Worm (Caenorhabditis elegans) whole organism, late embryonic: ENCODE data around the gene W02D7.8.
"Not testable (repeated sequence)": the region's sequence is repeated elsewhere in the genome, so short reads cannot be mapped to it uniquely, and the experiment has no call there.

ENCODE experiments used
- C08G9.2 ChIP-seq: sonication (generic microtip); optimal IDR thresholded peaks from 2 replicates; lab custom pipeline; 2016; ENCODE audit warnings: mild to moderate bottlenecking, missing genetic modification characterization, moderate library complexity, missing compliant biosample characterization
- C38D4.7 ChIP-seq: fragments of 200-800 bp; sonication (Bioruptor generic); optimal IDR thresholded peaks from 2 replicates; lab custom pipeline; 2018; ENCODE audit warnings: mild to moderate bottlenecking, missing genetic modification characterization, moderate library complexity, missing compliant biosample characterization
- F13H6.1 ChIP-seq: sonication (generic microtip); optimal IDR thresholded peaks from 2 replicates; lab custom pipeline; 2016; ENCODE audit warnings: missing genetic modification characterization, missing compliant biosample characterization
- T23F11.4 ChIP-seq: fragments of 200-800 bp; sonication (Bioruptor generic); optimal IDR thresholded peaks from 2 replicates; lab custom pipeline; 2018; ENCODE audit warnings: mild to moderate bottlenecking, missing genetic modification characterization, missing compliant biosample characterization
- ama-1 ChIP-seq: fragments of 150-350 bp; optimal IDR thresholded peaks from 2 replicates; lab custom pipeline; 2014
- ceh-18 ChIP-seq: sonication (generic microtip); optimal IDR thresholded peaks from 2 replicates; lab custom pipeline; 2016; ENCODE audit warnings: missing genetic modification characterization, missing compliant biosample characterization
- ceh-19 ChIP-seq: fragments of 200-800 bp; sonication (Bioruptor generic); optimal IDR thresholded peaks from 2 replicates; lab custom pipeline; 2018; ENCODE audit warnings: mild to moderate bottlenecking, missing genetic modification characterization, missing compliant biosample characterization
- ceh-24 ChIP-seq: sonication (generic microtip); optimal IDR thresholded peaks from 2 replicates; lab custom pipeline; 2016; ENCODE audit warnings: mild to moderate bottlenecking, missing genetic modification characterization, missing compliant biosample characterization
- ceh-31 ChIP-seq: sonication (generic microtip); optimal IDR thresholded peaks from 2 replicates; lab custom pipeline; 2016; ENCODE audit warnings: missing genetic modification characterization, missing compliant biosample characterization
- ceh-45 ChIP-seq: fragments of 200-800 bp; sonication (Bioruptor generic); IDR thresholded peaks from 2 replicates; pipeline ENCODE4 v1.3.6; 2022; ENCODE audit warnings: missing genetic modification reagents, missing genetic modification characterization, missing compliant biosample characterization
- ceh-48 ChIP-seq: sonication (generic microtip); optimal IDR thresholded peaks from 2 replicates; lab custom pipeline; 2016; ENCODE audit warnings: missing genetic modification characterization, inconsistent platforms, missing compliant biosample characterization
- ceh-9 ChIP-seq: sonication (generic microtip); optimal IDR thresholded peaks from 2 replicates; lab custom pipeline; 2016; ENCODE audit warnings: mild to moderate bottlenecking, missing genetic modification characterization, inconsistent platforms, missing compliant biosample characterization
- dve-1 ChIP-seq: sonication (generic microtip); optimal IDR thresholded peaks from 2 replicates; lab custom pipeline; 2017; ENCODE audit warnings: antibody characterized with exemption, mild to moderate bottlenecking, missing genetic modification characterization, missing compliant biosample characterization
- eyg-1 ChIP-seq: sonication (generic microtip); optimal IDR thresholded peaks from 2 replicates; lab custom pipeline; 2016; ENCODE audit warnings: missing genotype, missing genetic modification characterization, missing compliant biosample characterization
- fax-1 ChIP-seq: sonication (generic microtip); optimal IDR thresholded peaks from 2 replicates; lab custom pipeline; 2016; ENCODE audit warnings: missing genotype, missing genetic modification characterization, missing compliant biosample characterization
- fkh-10 ChIP-seq: fragments of 150-350 bp; optimal IDR thresholded peaks from 2 replicates; lab custom pipeline; 2014; ENCODE audit warnings: missing biosample characterization, missing genetic modification reagents, missing genetic modification characterization
- fkh-6 ChIP-seq: sonication (generic microtip); optimal IDR thresholded peaks from 2 replicates; lab custom pipeline; 2016; ENCODE audit warnings: missing genetic modification characterization, missing compliant biosample characterization
- hlh-13 ChIP-seq: fragments of 200-800 bp; sonication (Bioruptor generic); optimal IDR thresholded peaks from 2 replicates; lab custom pipeline; 2018; ENCODE audit warnings: mild to moderate bottlenecking, missing genetic modification characterization, missing compliant biosample characterization
- hlh-30 ChIP-seq: sonication (generic microtip); optimal IDR thresholded peaks from 2 replicates; lab custom pipeline; 2017; ENCODE audit warnings: antibody characterized with exemption, missing genetic modification characterization, missing compliant biosample characterization; ENCODE audit not compliant: insufficient read depth
- hlh-6 ChIP-seq: sonication (generic microtip); optimal IDR thresholded peaks from 2 replicates; lab custom pipeline; 2016; ENCODE audit warnings: missing genotype, missing genetic modification characterization, missing compliant biosample characterization
- hlh-8 ChIP-seq: sonication (generic microtip); optimal IDR thresholded peaks from 2 replicates; lab custom pipeline; 2016; ENCODE audit warnings: missing genotype, missing genetic modification characterization, missing compliant biosample characterization
- lim-6 ChIP-seq: sonication (generic microtip); optimal IDR thresholded peaks from 2 replicates; lab custom pipeline; 2016; ENCODE audit warnings: missing genetic modification characterization, missing compliant biosample characterization
- lin-11 ChIP-seq: fragments of 200-800 bp; sonication (Bioruptor generic); optimal IDR thresholded peaks from 2 replicates; lab custom pipeline; 2018; ENCODE audit warnings: mild to moderate bottlenecking, missing genetic modification characterization, missing compliant biosample characterization
- nfya-1 ChIP-seq: sonication (generic microtip); optimal IDR thresholded peaks from 2 replicates; lab custom pipeline; 2017; ENCODE audit warnings: missing genetic modification characterization, mild to moderate bottlenecking, missing compliant biosample characterization, antibody characterized with exemption, moderate library complexity
- odd-2 ChIP-seq: sonication (generic microtip); optimal IDR thresholded peaks from 2 replicates; lab custom pipeline; 2017; ENCODE audit warnings: antibody characterized with exemption, mild to moderate bottlenecking, missing genetic modification characterization, missing compliant biosample characterization
- pat-9 ChIP-seq: fragments of 200-800 bp; sonication (Bioruptor generic); optimal IDR thresholded peaks from 2 replicates; lab custom pipeline; 2018; ENCODE audit warnings: mild to moderate bottlenecking, missing genetic modification characterization, moderate library complexity, missing compliant biosample characterization
- pax-1 ChIP-seq: fragments of 150-350 bp; optimal IDR thresholded peaks from 2 replicates; lab custom pipeline; 2014; ENCODE audit warnings: missing biosample characterization, missing genetic modification characterization
- pha-4 ChIP-seq: fragments of 150-350 bp; optimal IDR thresholded peaks from 2 replicates; lab custom pipeline; 2018; ENCODE audit warnings: missing biosample characterization, missing genetic modification reagents, missing genetic modification characterization
- pqm-1 ChIP-seq: sonication (generic microtip); optimal IDR thresholded peaks from 2 replicates; lab custom pipeline; 2016; ENCODE audit warnings: missing genetic modification characterization, missing compliant biosample characterization
- rnt-1 ChIP-seq: sonication (generic microtip); optimal IDR thresholded peaks from 2 replicates; lab custom pipeline; 2016; ENCODE audit warnings: missing genetic modification characterization, missing compliant biosample characterization
- sdc-2 ChIP-seq: sonication (generic microtip); optimal IDR thresholded peaks from 2 replicates; lab custom pipeline; 2016; ENCODE audit warnings: missing genotype, missing genetic modification characterization, missing compliant biosample characterization
- syd-9 ChIP-seq: sonication (generic microtip); optimal IDR thresholded peaks from 2 replicates; lab custom pipeline; 2016; ENCODE audit warnings: mild to moderate bottlenecking, missing genetic modification characterization, moderate library complexity, missing compliant biosample characterization
- tbx-2 ChIP-seq: sonication (generic microtip); optimal IDR thresholded peaks from 2 replicates; lab custom pipeline; 2016; ENCODE audit warnings: missing genetic modification characterization, missing compliant biosample characterization
- unc-3 ChIP-seq, 2 experiments: fragments of 200-800 bp in 1 of 2; sonication (Bioruptor generic) in 1 of 2; sonication (generic microtip) in 1 of 2; conservative IDR thresholded peaks in 1 of 2; optimal IDR thresholded peaks in 1 of 2; 2 replicates each; pipeline versions ENCODE4 v1.3.6 to Lab custom; 2016 to 2022; ENCODE audit warnings: missing compliant biosample characterization in 2 of 2, missing genetic modification characterization in 2 of 2, missing genetic modification reagents in 1 of 2
- ztf-16 ChIP-seq: sonication (generic microtip); optimal IDR thresholded peaks from 2 replicates; lab custom pipeline; 2017; ENCODE audit warnings: missing genetic modification characterization, missing compliant biosample characterization

The W02D7.8 gene

ce11 chrV:8323545-8323944 is 17.3 kb upstream of the W02D7.8 start:
- TF ChIP-seq pat-9 (tag; lab: Kevin White, UChicago) (no peak), hlh-13 (GFP tag; lab: Kevin White, UChicago) (no peak), pqm-1 (tag; lab: Kevin White, UChicago) (no peak), dve-1 (tag; lab: Kevin White, UChicago) (no peak), rnt-1 (tag; lab: Kevin White, UChicago) (no peak), hlh-6 (tag; lab: Kevin White, UChicago) (no peak), fax-1 (tag; lab: Kevin White, UChicago) (no peak), ztf-16 (no peak)

DNA sequence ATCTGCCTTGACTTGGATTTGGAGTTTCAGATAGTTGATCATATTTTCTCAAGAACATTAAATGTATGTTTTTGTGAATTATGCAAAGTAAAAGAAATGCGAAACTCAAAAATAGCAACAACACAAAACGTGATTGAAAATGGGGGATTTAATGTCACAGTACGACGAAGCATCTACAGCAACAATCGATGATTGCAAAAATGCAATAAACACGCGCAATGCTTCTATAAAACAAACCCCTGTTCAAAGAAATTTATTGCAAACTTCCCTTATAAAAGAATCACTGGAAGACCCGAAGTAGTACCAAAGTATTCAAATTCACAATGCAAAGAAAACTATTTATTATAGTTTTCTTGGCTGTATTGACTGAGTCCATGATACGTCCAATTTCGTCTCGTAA is 11.9 kb upstream of the W02D7.8 start, which contains the start of gene clec-219:
TSS of gene clec-219 (plus strand) at position 301 of the 400 bp plus-strand sequence.
- TF ChIP-seq ceh-18 (tag; lab: Kevin White, UChicago): no peak
- no peak for TF ChIP-seq pha-4 (tag; lab: Kevin White, UChicago)

ce11 chrV:8314782-8315181 is 8.5 kb upstream of the W02D7.8 start:
- TF ChIP-seq ceh-45 (GFP tag; lab: Robert Waterston, UW) (peak; percentile 58), unc-3 (GFP tag; conservative IDR thresholded peaks at IDR 0.05; lab: Robert Waterston, UW) (0 out of 2 replicates have a peak, but pooled peaks have one; percentile 25)
- TF ChIP-seq unc-3 (tag; optimal IDR thresholded peaks at IDR 0.05; lab: Kevin White, UChicago): not testable (repeated sequence)
- TF ChIP-seq, all 69 proteins: peak for 2; not testable (repeated sequence) for 67

ce11 chrV:8311210-8311609 is 4.9 kb upstream of the W02D7.8 start, which contains the start of gene W02D7.12:
Gene W02D7.12 (plus strand): TSS chrV:8311510.
- TF ChIP-seq T23F11.4 (GFP tag; lab: Kevin White, UChicago): no peak
- TF ChIP-seq fkh-10 (GFP tag; lab: Kevin White, UChicago): no peak
- TF ChIP-seq syd-9 (tag; lab: Kevin White, UChicago): no peak
- no peak for TF ChIP-seq tbx-2 (tag; lab: Kevin White, UChicago)
- TF ChIP-seq ceh-31 (tag; lab: Kevin White, UChicago): no peak
- TF ChIP-seq fkh-6 (tag; lab: Kevin White, UChicago): no peak
- no peak for TF ChIP-seq ceh-24 (tag; lab: Kevin White, UChicago)
- TF ChIP-seq sdc-2 (tag; lab: Kevin White, UChicago): no peak
- TF ChIP-seq ceh-19 (GFP tag; lab: Kevin White, UChicago): no peak
- TF ChIP-seq pax-1: no peak
- no peak for TF ChIP-seq odd-2 (tag; lab: Kevin White, UChicago)
- TF ChIP-seq ama-1: no peak
- TF ChIP-seq hlh-30: no peak

DNA sequence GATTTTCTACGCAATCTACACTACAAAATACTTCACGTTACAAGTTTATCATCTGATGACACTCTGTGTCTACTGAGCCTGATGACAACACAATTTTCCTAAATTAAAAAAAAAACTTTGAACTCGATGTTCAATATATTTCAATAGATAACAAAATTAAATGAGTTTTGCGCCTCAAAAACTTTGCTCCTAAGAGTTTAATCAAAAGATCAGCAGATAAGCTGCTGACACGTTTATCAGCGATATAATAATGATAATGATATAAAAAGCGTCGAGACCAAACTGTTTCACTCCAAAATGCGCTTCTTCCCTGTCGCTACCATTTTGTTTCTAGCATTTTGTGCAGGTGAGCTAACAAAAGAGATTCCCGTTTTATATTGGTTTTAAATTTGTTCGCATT is 1.4 kb upstream of the W02D7.8 start, which contains the start of gene clec-218:
TSS of gene clec-218 (plus strand) at position 262 of the 400 bp plus-strand sequence.
- TF ChIP-seq F13H6.1 (tag; lab: Kevin White, UChicago): no peak
- no peak for TF ChIP-seq ceh-48 (tag; lab: Kevin White, UChicago)
- no peak for TF ChIP-seq eyg-1
- TF ChIP-seq ceh-24 (tag; lab: Kevin White, UChicago): no peak

DNA sequence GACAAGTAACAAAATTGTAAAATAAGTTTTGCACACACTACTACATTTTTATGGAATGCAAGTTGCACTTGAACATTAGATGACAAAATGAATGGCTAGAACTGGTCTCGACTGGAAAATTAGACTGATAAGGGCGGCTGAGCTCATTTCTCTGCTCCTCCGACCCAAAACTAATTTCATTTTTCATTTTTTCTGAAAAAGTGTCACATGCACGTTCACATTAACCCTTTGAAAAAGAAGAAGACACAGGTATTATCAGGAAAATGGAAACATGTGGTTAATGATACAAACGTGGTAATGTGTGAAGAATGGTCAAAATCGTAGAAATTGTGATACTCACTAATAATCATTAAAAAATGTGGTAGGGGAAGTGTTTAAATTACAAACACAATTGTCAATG is 747 bp upstream of the W02D7.8 start:
- TF ChIP-seq pat-9 (tag; lab: Kevin White, UChicago) (no peak), hlh-8 (tag; lab: Kevin White, UChicago) (no peak), C38D4.7 (GFP tag; lab: Kevin White, UChicago) (no peak), lim-6 (no peak), ceh-9 (tag; lab: Kevin White, UChicago) (no peak), rnt-1 (tag; lab: Kevin White, UChicago) (no peak), lin-11 (no peak), nfya-1 (tag; lab: Kevin White, UChicago) (no peak), C08G9.2 (no peak)
